Fruit fly (Drosophila melanogaster) whole organism, wandering third instar larva: ENCODE results near the gene spri.
A peak's percentile ranks its signal among the peaks of the same experiment; 100 is the strongest.

ENCODE experiments used
- CG9705 ChIP-seq: fragments of 200-800 bp; sonication (Bioruptor generic); optimal IDR thresholded peaks from 2 replicates; lab custom pipeline; 2018; ENCODE audit warnings: missing biosample characterization, mild to moderate bottlenecking, missing genetic modification characterization
- CrebA ChIP-seq: fragments of 200-800 bp; sonication (Bioruptor generic); optimal IDR thresholded peaks from 2 replicates; lab custom pipeline; 2016; ENCODE audit warnings: missing biosample characterization, mild to moderate bottlenecking, missing genetic modification characterization, borderline replicate concordance
- Dfd ChIP-seq: fragments of >200 bp; optimal IDR thresholded peaks from 2 replicates; lab custom pipeline; 2017; ENCODE audit warnings: missing biosample characterization, missing genetic modification characterization
- Hnf4 ChIP-seq: fragments of 200-800 bp; sonication (Bioruptor generic); optimal IDR thresholded peaks from 2 replicates; lab custom pipeline; 2016; ENCODE audit warnings: missing biosample characterization, mild to moderate bottlenecking, missing genetic modification characterization
- Jra ChIP-seq: sonication (Bioruptor generic); optimal IDR thresholded peaks from 2 replicates; lab custom pipeline; 2016; ENCODE audit warnings: missing biosample characterization, missing genetic modification characterization
- Myc ChIP-seq: fragments of >200 bp; optimal IDR thresholded peaks from 2 replicates; lab custom pipeline; 2017
- ey ChIP-seq: fragments of 200-800 bp; sonication (Bioruptor generic); optimal IDR thresholded peaks from 2 replicates; lab custom pipeline; 2016; ENCODE audit warnings: missing biosample characterization, missing genetic modification characterization
- lola ChIP-seq: fragments of >200 bp; optimal IDR thresholded peaks from 2 replicates; lab custom pipeline; 2017; ENCODE audit warnings: missing biosample characterization, missing genetic modification characterization
- psq ChIP-seq: fragments of 200-800 bp; sonication (Bioruptor generic); optimal IDR thresholded peaks from 3 replicates; lab custom pipeline; 2017; ENCODE audit warnings: missing biosample characterization, mild to moderate bottlenecking, missing genetic modification characterization, moderate library complexity
- usp ChIP-seq: fragments of >200 bp; optimal IDR thresholded peaks from 2 replicates; lab custom pipeline; 2017; ENCODE audit warnings: missing biosample characterization, missing genetic modification characterization

dm6 chrX:10600254-10600916 lies 15.2 kb upstream of the spri start:
- no peak for TF ChIP-seq psq (GFP tag; lab: Kevin White, UChicago)
- TF ChIP-seq lola (GFP tag; lab: Kevin White, UChicago), result no peak
- TF ChIP-seq CG9705 (GFP tag; lab: Kevin White, UChicago), result no peak
- no peak for TF ChIP-seq Jra
- no peak for TF ChIP-seq Dfd (GFP tag; lab: Kevin White, UChicago)
- no peak for TF ChIP-seq usp (GFP tag; lab: Kevin White, UChicago)
- peak; percentile 31 for TF ChIP-seq ey (GFP tag; lab: Kevin White, UChicago)
- TF ChIP-seq Myc (lab: Kevin White, UChicago), result no peak
- no peak for TF ChIP-seq CrebA (GFP tag; lab: Kevin White, UChicago)
- no peak for TF ChIP-seq Hnf4
